Worm (Caenorhabditis elegans): Measurements from ENCODE around the gene sri-57.
"Not testable (repeated sequence)": the region's sequence is repeated elsewhere in the genome, so short reads cannot be mapped to it uniquely, and the experiment has no call there.

sri-57 gene

ce11 chrII:2637359-2637758 lies 34.9 kb downstream of the sri-57 start, which contains the start of gene F22E5.21:
Gene F22E5.21 (minus strand): TSS chrII:2637459.
- TF ChIP-seq unc-62 (GFP tag; optimal IDR thresholded peaks at IDR 0.05) = no peak

- no peak for TF ChIP-seq unc-62 (GFP tag; optimal IDR thresholded peaks at IDR 0.05)
These were observed 41.1 kb downstream of the sri-57 start, which contains the start of gene D2062.1 for ce11 chrII:2631169-2631568. Gene D2062.1 (plus strand): TSS chrII:2631469.

ce11 chrII:2629270-2629669 lies 43.0 kb downstream of the sri-57 start, which contains the start of gene sri-37:
Gene sri-37 (plus strand): TSS chrII:2629570.
- TF ChIP-seq unc-62 (GFP tag; optimal IDR thresholded peaks at IDR 0.05) = no peak

- no peak for TF ChIP-seq unc-62 (GFP tag; optimal IDR thresholded peaks at IDR 0.05)
These were observed 43.8 kb downstream of the sri-57 start for ce11 chrII:2628401-2628800.

- no peak for TF ChIP-seq unc-62 (GFP tag; optimal IDR thresholded peaks at IDR 0.05)
These were observed 44.9 kb downstream of the sri-57 start, which contains the start of gene sri-71 for ce11 chrII:2627154-2627799. Gene sri-71 (plus strand): TSS chrII:2627749.

ce11 chrII:2624792-2625191 lies 47.4 kb downstream of the sri-57 start, which contains the start of gene lgc-28:
Gene lgc-28 (plus strand): TSS chrII:2625092.
- TF ChIP-seq unc-62 (GFP tag; optimal IDR thresholded peaks at IDR 0.05) = no peak

- TF ChIP-seq unc-62 (GFP tag; optimal IDR thresholded peaks at IDR 0.05) = not testable (repeated sequence)
These were observed 49.2 kb downstream of the sri-57 start, which contains the start of gene D2062.4 for ce11 chrII:2622936-2623452. Gene D2062.4 (plus strand): TSS chrII:2623402.

- no peak for TF ChIP-seq unc-62 (GFP tag; optimal IDR thresholded peaks at IDR 0.05)
These were observed 49.7 kb downstream of the sri-57 start, which contains the start of gene D2062.5 for ce11 chrII:2622480-2622879. Gene D2062.5 (plus strand): TSS chrII:2622780.

- not testable (repeated sequence) for TF ChIP-seq unc-62 (GFP tag; optimal IDR thresholded peaks at IDR 0.05)
These were observed 53.1 kb downstream of the sri-57 start, which contains the start of gene msrp-6 for ce11 chrII:2619148-2619547. Gene msrp-6 (plus strand): TSS chrII:2619448.

ce11 chrII:2616634-2617033 lies 55.6 kb downstream of the sri-57 start, which contains the start of gene msrp-5:
Gene msrp-5 (plus strand): TSS chrII:2616934.
- TF ChIP-seq unc-62 (GFP tag; optimal IDR thresholded peaks at IDR 0.05) = not testable (repeated sequence)
